Worm (Caenorhabditis elegans): ENCODE data around the gene ceh-38.

DNA sequence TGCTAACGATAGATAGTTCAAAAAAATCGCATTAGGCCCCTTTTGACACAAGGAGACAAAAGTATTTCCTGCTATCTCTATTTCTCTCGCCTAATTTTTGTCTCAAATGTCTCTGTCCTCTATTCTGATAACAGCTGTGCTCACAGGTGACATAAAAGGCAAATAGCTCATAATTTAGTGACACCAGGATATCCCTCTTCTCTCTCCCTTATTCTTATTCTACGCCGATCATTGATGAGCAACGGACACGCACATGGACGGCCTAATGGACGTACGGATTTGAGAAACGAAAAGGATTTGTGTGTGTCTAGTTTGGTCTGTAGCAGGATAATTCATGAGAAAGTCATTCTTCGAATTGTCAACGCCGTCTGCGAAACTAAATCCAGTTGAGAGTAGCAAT is 15.4 kb upstream of the ceh-38 start:
- TF ChIP-seq ceh-36 (tag; optimal IDR thresholded peaks at IDR 0.05) (no peak), aly-1 (tag; optimal IDR thresholded peaks at IDR 0.05) (no peak), hmbx-1 (tag; optimal IDR thresholded peaks at IDR 0.05) (no peak), hmg-4 (GFP tag; optimal IDR thresholded peaks at IDR 0.05) (no peak), ama-1 (optimal IDR thresholded peaks at IDR 0.05) (no peak), ets-7 (tag; optimal IDR thresholded peaks at IDR 0.05) (no peak), hnd-1 (tag; optimal IDR thresholded peaks at IDR 0.05) (no peak)
